Worm (Caenorhabditis elegans) whole organism, late embryonic: ENCODE results near the gene C16C8.17.

Source experiments
- C08G9.2 ChIP-seq: sonication (generic microtip); optimal IDR thresholded peaks from 2 replicates; lab custom pipeline; 2016; ENCODE audit warnings: mild to moderate bottlenecking, missing genetic modification characterization, moderate library complexity, missing compliant biosample characterization
- C38D4.7 ChIP-seq: fragments of 200-800 bp; sonication (Bioruptor generic); optimal IDR thresholded peaks from 2 replicates; lab custom pipeline; 2018; ENCODE audit warnings: mild to moderate bottlenecking, missing genetic modification characterization, moderate library complexity, missing compliant biosample characterization
- K02D7.2 ChIP-seq: sonication (generic microtip); optimal IDR thresholded peaks from 2 replicates; lab custom pipeline; 2017; ENCODE audit warnings: mild to moderate bottlenecking, missing genetic modification characterization, missing compliant biosample characterization
- T23F11.4 ChIP-seq: fragments of 200-800 bp; sonication (Bioruptor generic); optimal IDR thresholded peaks from 2 replicates; lab custom pipeline; 2018; ENCODE audit warnings: mild to moderate bottlenecking, missing genetic modification characterization, missing compliant biosample characterization
- ahr-1 ChIP-seq: sonication (generic microtip); optimal IDR thresholded peaks from 2 replicates; lab custom pipeline; 2016; ENCODE audit warnings: missing genetic modification characterization, missing compliant biosample characterization
- ama-1 ChIP-seq: fragments of 150-350 bp; optimal IDR thresholded peaks from 2 replicates; lab custom pipeline; 2014
- ceh-14 ChIP-seq: sonication (generic microtip); optimal IDR thresholded peaks from 2 replicates; lab custom pipeline; 2016; ENCODE audit warnings: missing genotype, missing genetic modification characterization, missing compliant biosample characterization
- ceh-18 ChIP-seq: sonication (generic microtip); optimal IDR thresholded peaks from 2 replicates; lab custom pipeline; 2016; ENCODE audit warnings: missing genetic modification characterization, missing compliant biosample characterization
- ceh-19 ChIP-seq: fragments of 200-800 bp; sonication (Bioruptor generic); optimal IDR thresholded peaks from 2 replicates; lab custom pipeline; 2018; ENCODE audit warnings: mild to moderate bottlenecking, missing genetic modification characterization, missing compliant biosample characterization
- ceh-2 ChIP-seq: sonication (generic microtip); optimal IDR thresholded peaks from 2 replicates; lab custom pipeline; 2016; ENCODE audit warnings: missing genotype, missing genetic modification characterization, missing compliant biosample characterization
- ceh-24 ChIP-seq: sonication (generic microtip); optimal IDR thresholded peaks from 2 replicates; lab custom pipeline; 2016; ENCODE audit warnings: mild to moderate bottlenecking, missing genetic modification characterization, missing compliant biosample characterization
- ceh-31 ChIP-seq: sonication (generic microtip); optimal IDR thresholded peaks from 2 replicates; lab custom pipeline; 2016; ENCODE audit warnings: missing genetic modification characterization, missing compliant biosample characterization
- ceh-45 ChIP-seq: fragments of 200-800 bp; sonication (Bioruptor generic); IDR thresholded peaks from 2 replicates; pipeline ENCODE4 v1.3.6; 2022; ENCODE audit warnings: missing genetic modification reagents, missing genetic modification characterization, missing compliant biosample characterization
- ceh-48 ChIP-seq: sonication (generic microtip); optimal IDR thresholded peaks from 2 replicates; lab custom pipeline; 2016; ENCODE audit warnings: missing genetic modification characterization, inconsistent platforms, missing compliant biosample characterization
- ceh-6 ChIP-seq: fragments of 200-800 bp; sonication (Bioruptor generic); optimal IDR thresholded peaks from 2 replicates; lab custom pipeline; 2018; ENCODE audit warnings: mild to moderate bottlenecking, missing genetic modification characterization, missing compliant biosample characterization
- ceh-9 ChIP-seq: sonication (generic microtip); optimal IDR thresholded peaks from 2 replicates; lab custom pipeline; 2016; ENCODE audit warnings: mild to moderate bottlenecking, missing genetic modification characterization, inconsistent platforms, missing compliant biosample characterization
- che-1 ChIP-seq: sonication (generic microtip); optimal IDR thresholded peaks from 2 replicates; lab custom pipeline; 2016; ENCODE audit warnings: mild to moderate bottlenecking, missing genetic modification characterization, missing compliant biosample characterization
- dmd-4 ChIP-seq: sonication (generic microtip); optimal IDR thresholded peaks from 2 replicates; lab custom pipeline; 2016; ENCODE audit warnings: borderline replicate concordance, missing genetic modification characterization, missing compliant biosample characterization
- dve-1 ChIP-seq: sonication (generic microtip); optimal IDR thresholded peaks from 2 replicates; lab custom pipeline; 2017; ENCODE audit warnings: antibody characterized with exemption, mild to moderate bottlenecking, missing genetic modification characterization, missing compliant biosample characterization
- elt-2 ChIP-seq: sonication (generic microtip); optimal IDR thresholded peaks from 2 replicates; lab custom pipeline; 2016; ENCODE audit warnings: missing genetic modification reagents, missing genetic modification characterization, missing compliant biosample characterization
- elt-4 ChIP-seq: sonication (generic microtip); optimal IDR thresholded peaks from 2 replicates; lab custom pipeline; 2016; ENCODE audit warnings: missing genetic modification characterization, missing compliant biosample characterization
- ets-4 ChIP-seq: sonication (generic microtip); optimal IDR thresholded peaks from 2 replicates; lab custom pipeline; 2016; ENCODE audit warnings: missing genetic modification characterization, missing compliant biosample characterization
- fax-1 ChIP-seq: sonication (generic microtip); optimal IDR thresholded peaks from 2 replicates; lab custom pipeline; 2016; ENCODE audit warnings: missing genotype, missing genetic modification characterization, missing compliant biosample characterization
- fkh-10 ChIP-seq: fragments of 150-350 bp; optimal IDR thresholded peaks from 2 replicates; lab custom pipeline; 2014; ENCODE audit warnings: missing biosample characterization, missing genetic modification reagents, missing genetic modification characterization
- gmeb-2 ChIP-seq: sonication (generic microtip); optimal IDR thresholded peaks from 2 replicates; lab custom pipeline; 2016; ENCODE audit warnings: missing genetic modification characterization, inconsistent platforms, missing compliant biosample characterization
- hlh-13 ChIP-seq: fragments of 200-800 bp; sonication (Bioruptor generic); optimal IDR thresholded peaks from 2 replicates; lab custom pipeline; 2018; ENCODE audit warnings: mild to moderate bottlenecking, missing genetic modification characterization, missing compliant biosample characterization
- hlh-6 ChIP-seq: sonication (generic microtip); optimal IDR thresholded peaks from 2 replicates; lab custom pipeline; 2016; ENCODE audit warnings: missing genotype, missing genetic modification characterization, missing compliant biosample characterization
- hlh-8 ChIP-seq: sonication (generic microtip); optimal IDR thresholded peaks from 2 replicates; lab custom pipeline; 2016; ENCODE audit warnings: missing genotype, missing genetic modification characterization, missing compliant biosample characterization
- lin-11 ChIP-seq: fragments of 200-800 bp; sonication (Bioruptor generic); optimal IDR thresholded peaks from 2 replicates; lab custom pipeline; 2018; ENCODE audit warnings: mild to moderate bottlenecking, missing genetic modification characterization, missing compliant biosample characterization
- madf-2 ChIP-seq: sonication (generic microtip); optimal IDR thresholded peaks from 2 replicates; lab custom pipeline; 2017; ENCODE audit warnings: missing genetic modification characterization, missing compliant biosample characterization
- mec-3 ChIP-seq: sonication (generic microtip); optimal IDR thresholded peaks from 2 replicates; lab custom pipeline; 2016; ENCODE audit warnings: borderline replicate concordance, missing genetic modification characterization, missing compliant biosample characterization
- nhr-11 ChIP-seq: fragments of 150-350 bp; optimal IDR thresholded peaks from 2 replicates; lab custom pipeline; 2014; ENCODE audit warnings: missing biosample characterization, missing genetic modification characterization
- nhr-232 ChIP-seq: sonication (generic microtip); optimal IDR thresholded peaks from 2 replicates; lab custom pipeline; 2016; ENCODE audit warnings: missing genetic modification characterization, missing compliant biosample characterization
- npax-4 ChIP-seq: sonication (generic microtip); optimal IDR thresholded peaks from 2 replicates; lab custom pipeline; 2016; ENCODE audit warnings: missing genetic modification characterization, missing compliant biosample characterization
- pag-3 ChIP-seq: sonication (generic microtip); optimal IDR thresholded peaks from 2 replicates; lab custom pipeline; 2016; ENCODE audit warnings: missing compliant biosample characterization, missing genetic modification characterization, borderline replicate concordance
- pat-9 ChIP-seq: fragments of 200-800 bp; sonication (Bioruptor generic); optimal IDR thresholded peaks from 2 replicates; lab custom pipeline; 2018; ENCODE audit warnings: mild to moderate bottlenecking, missing genetic modification characterization, moderate library complexity, missing compliant biosample characterization
- pha-2 ChIP-seq: sonication (generic microtip); optimal IDR thresholded peaks from 2 replicates; lab custom pipeline; 2017; ENCODE audit warnings: mild to moderate bottlenecking, missing genetic modification characterization, missing compliant biosample characterization
- pha-4 ChIP-seq: fragments of 150-350 bp; optimal IDR thresholded peaks from 2 replicates; lab custom pipeline; 2018; ENCODE audit warnings: missing biosample characterization, missing genetic modification reagents, missing genetic modification characterization
- pros-1 ChIP-seq: fragments of 150-350 bp; optimal IDR thresholded peaks from 2 replicates; lab custom pipeline; 2014; ENCODE audit warnings: missing biosample characterization, missing genetic modification reagents, missing genetic modification characterization
- ref-2 ChIP-seq: sonication (generic microtip); optimal IDR thresholded peaks from 2 replicates; lab custom pipeline; 2016; ENCODE audit warnings: missing genetic modification characterization, missing compliant biosample characterization
- sdc-2 ChIP-seq: sonication (generic microtip); optimal IDR thresholded peaks from 2 replicates; lab custom pipeline; 2016; ENCODE audit warnings: missing genotype, missing genetic modification characterization, missing compliant biosample characterization
- sox-2 ChIP-seq: fragments of 200-800 bp; sonication (Bioruptor generic); IDR thresholded peaks from 2 replicates; pipeline ENCODE4 v1.3.6; 2022; ENCODE audit warnings: missing genetic modification reagents, missing genetic modification characterization, missing compliant biosample characterization
- sox-4 ChIP-seq: sonication (generic microtip); optimal IDR thresholded peaks from 2 replicates; lab custom pipeline; 2017; ENCODE audit warnings: mild to moderate bottlenecking, missing genetic modification characterization, inconsistent platforms, missing compliant biosample characterization
- syd-9 ChIP-seq: sonication (generic microtip); optimal IDR thresholded peaks from 2 replicates; lab custom pipeline; 2016; ENCODE audit warnings: mild to moderate bottlenecking, missing genetic modification characterization, moderate library complexity, missing compliant biosample characterization
- tbx-2 ChIP-seq: sonication (generic microtip); optimal IDR thresholded peaks from 2 replicates; lab custom pipeline; 2016; ENCODE audit warnings: missing genetic modification characterization, missing compliant biosample characterization
- tbx-7 ChIP-seq: sonication (generic microtip); optimal IDR thresholded peaks from 2 replicates; lab custom pipeline; 2016; ENCODE audit warnings: missing genotype, missing genetic modification characterization, missing compliant biosample characterization
- ttx-3 ChIP-seq: sonication (generic microtip); optimal IDR thresholded peaks from 2 replicates; lab custom pipeline; 2016; ENCODE audit warnings: missing genetic modification reagents, missing genetic modification characterization, missing compliant biosample characterization
- unc-3 ChIP-seq, 2 experiments: fragments of 200-800 bp in 1 of 2; sonication (Bioruptor generic) in 1 of 2; sonication (generic microtip) in 1 of 2; conservative IDR thresholded peaks in 1 of 2; optimal IDR thresholded peaks in 1 of 2; 2 replicates each; pipeline versions ENCODE4 v1.3.6 to Lab custom; 2016 to 2022; ENCODE audit warnings: missing compliant biosample characterization in 2 of 2, missing genetic modification characterization in 2 of 2, missing genetic modification reagents in 1 of 2
- unc-42 ChIP-seq: sonication (generic microtip); optimal IDR thresholded peaks from 2 replicates; lab custom pipeline; 2016; ENCODE audit warnings: missing genotype, missing genetic modification characterization, missing compliant biosample characterization
- unc-86 ChIP-seq: sonication (generic microtip); optimal IDR thresholded peaks from 2 replicates; lab custom pipeline; 2016; ENCODE audit warnings: missing genetic modification characterization, missing compliant biosample characterization

C16C8.17 gene

ce11 chrII:3481584-3481983, 41.0 kb downstream of the C16C8.17 start, which contains the start of gene Y49F6B.8:
TSS of gene Y49F6B.8 (minus strand) at chrII:3481684.
- TF ChIP-seq sox-2 (GFP tag; lab: Robert Waterston, UW) (no peak), ttx-3 (no peak), unc-3 (GFP tag; conservative IDR thresholded peaks at IDR 0.05; lab: Robert Waterston, UW) (no peak), unc-3 (tag; optimal IDR thresholded peaks at IDR 0.05; lab: Kevin White, UChicago) (no peak), nhr-11 (no peak), elt-4 (tag; lab: Kevin White, UChicago) (no peak)
- TF ChIP-seq, all 69 proteins: peak for 0

ce11 chrII:3482231-3482630, 41.6 kb downstream of the C16C8.17 start, which contains the start of gene smu-2:
TSS of gene smu-2 (plus strand) at chrII:3482408.
- TF ChIP-seq ceh-48 (tag; lab: Kevin White, UChicago) (peak; percentile 7), ama-1 (lab: Kevin White, UChicago) (no peak), dve-1 (tag; lab: Kevin White, UChicago) (no peak), unc-42 (peak; percentile 98), nhr-11 (no peak), syd-9 (tag; lab: Kevin White, UChicago) (no peak), dmd-4 (no peak), T23F11.4 (GFP tag; lab: Kevin White, UChicago) (no peak), gmeb-2 (tag; lab: Kevin White, UChicago) (no peak), nhr-232 (tag; lab: Kevin White, UChicago) (no peak), pha-2 (no peak), pros-1 (no peak), ceh-9 (tag; lab: Kevin White, UChicago) (no peak), madf-2 (tag; lab: Kevin White, UChicago) (no peak), unc-86 (peak; percentile 47), ceh-45 (GFP tag; lab: Robert Waterston, UW) (peak; percentile 50; the same call in 1 of the 2 replicates), hlh-13 (GFP tag; lab: Kevin White, UChicago) (no peak), ceh-31 (peak; percentile 96), tbx-2 (peak; percentile 81), ceh-24 (tag; lab: Kevin White, UChicago) (no peak), ahr-1 (peak; percentile 40), npax-4 (tag; lab: Kevin White, UChicago) (no peak), ceh-18 (tag; lab: Kevin White, UChicago) (peak; percentile 48), sdc-2 (tag; lab: Kevin White, UChicago) (no peak), pag-3 (tag; lab: Kevin White, UChicago) (no peak), unc-3 (GFP tag; conservative IDR thresholded peaks at IDR 0.05; lab: Robert Waterston, UW) (0 out of 2 replicates have a peak, but pooled peaks have one; percentile 9), unc-3 (tag; optimal IDR thresholded peaks at IDR 0.05; lab: Kevin White, UChicago) (no peak), che-1 (tag; lab: Kevin White, UChicago) (no peak), ets-4 (tag; lab: Kevin White, UChicago) (peak; percentile 86), pat-9 (no peak), hlh-6 (tag; lab: Kevin White, UChicago) (no peak), ceh-14 (tag; lab: Kevin White, UChicago) (peak; percentile 82), ceh-6 (GFP tag; lab: Kevin White, UChicago) (no peak), elt-2 (tag; lab: Kevin White, UChicago) (peak; percentile 72), fax-1 (tag; lab: Kevin White, UChicago) (peak; percentile 31), fkh-10 (GFP tag; lab: Kevin White, UChicago) (no peak), ceh-19 (no peak), ceh-2 (tag; lab: Kevin White, UChicago) (peak; percentile 92), pha-4 (tag; lab: Kevin White, UChicago) (no peak), sox-2 (GFP tag; lab: Robert Waterston, UW) (no peak), ref-2 (tag; lab: Kevin White, UChicago) (peak; percentile 59), tbx-7 (peak; percentile 84), hlh-8 (tag; lab: Kevin White, UChicago) (peak; percentile 42), K02D7.2 (tag; lab: Kevin White, UChicago) (no peak), C38D4.7 (GFP tag; lab: Kevin White, UChicago) (no peak), sox-4 (tag; lab: Kevin White, UChicago) (no peak), lin-11 (tag; lab: Kevin White, UChicago) (no peak), mec-3 (tag; lab: Kevin White, UChicago) (peak; percentile 73), C08G9.2 (tag; lab: Kevin White, UChicago) (peak; percentile 91)
